Worm (Caenorhabditis elegans) whole organism, young adult: Measurements from ENCODE around the gene dhs-18.
A peak's percentile ranks its signal among the peaks of the same experiment; 100 is the strongest.

ENCODE experiments used
- B0035.1 ChIP-seq: sonication (generic microtip); optimal IDR thresholded peaks from 2 replicates; lab custom pipeline; 2016; ENCODE audit warnings: missing genetic modification characterization, mild to moderate bottlenecking, missing compliant biosample characterization, missing genotype, missing genetic modification reagents
- F22D6.2 ChIP-seq: sonication (generic microtip); optimal IDR thresholded peaks from 2 replicates; lab custom pipeline; 2016; ENCODE audit warnings: mild to moderate bottlenecking, missing genetic modification characterization, missing compliant biosample characterization
- F33H1.4 ChIP-seq: fragments of 200-800 bp; sonication (Bioruptor generic); IDR thresholded peaks from 2 replicates; pipeline ENCODE4 v1.3.6; 2022; ENCODE audit warnings: missing genetic modification reagents, missing genetic modification characterization, missing compliant biosample characterization
- F55B11.4 ChIP-seq: sonication (generic microtip); optimal IDR thresholded peaks from 2 replicates; lab custom pipeline; 2016; ENCODE audit warnings: missing compliant biosample characterization, missing genetic modification characterization, borderline replicate concordance; ENCODE audit not compliant: insufficient read depth
- F57C9.4 ChIP-seq: sonication (generic microtip); optimal IDR thresholded peaks from 2 replicates; lab custom pipeline; 2017; ENCODE audit warnings: mild to moderate bottlenecking, missing genetic modification characterization, missing compliant biosample characterization
- Y79H2A.3 ChIP-seq: fragments of 200-800 bp; sonication (Bioruptor generic); conservative IDR thresholded peaks from 2 replicates; pipeline ENCODE4 v1.3.6; 2022; ENCODE audit warnings: missing genetic modification reagents, missing genetic modification characterization, missing compliant biosample characterization
- Y95B8A.8 ChIP-seq: fragments of 200-800 bp; sonication (Bioruptor generic); IDR thresholded peaks from 2 replicates; pipeline ENCODE4 v1.3.6; 2022; ENCODE audit warnings: missing genetic modification reagents, missing genetic modification characterization, missing compliant biosample characterization
- ZK185.1 ChIP-seq: sonication (generic microtip); optimal IDR thresholded peaks from 2 replicates; lab custom pipeline; 2016; ENCODE audit warnings: mild to moderate bottlenecking, missing genetic modification characterization, missing compliant biosample characterization; ENCODE audit not compliant: poor library complexity, severe bottlenecking
- akir-1 ChIP-seq: fragments of 200-800 bp; sonication (Bioruptor generic); optimal IDR thresholded peaks from 2 replicates; lab custom pipeline; 2018; ENCODE audit warnings: mild to moderate bottlenecking, missing genetic modification characterization, moderate library complexity, missing compliant biosample characterization
- aptf-2 ChIP-seq: fragments of 200-800 bp; sonication (Bioruptor generic); conservative IDR thresholded peaks from 2 replicates; pipeline ENCODE4 v1.3.6; 2022; ENCODE audit warnings: missing genetic modification reagents, missing genetic modification characterization, missing compliant biosample characterization
- aptf-3 ChIP-seq: fragments of 200-800 bp; sonication (Bioruptor generic); IDR thresholded peaks from 2 replicates; pipeline ENCODE4 v1.3.6; 2022; ENCODE audit warnings: missing genetic modification characterization, missing compliant biosample characterization
- atf-7 ChIP-seq: sonication (generic microtip); optimal IDR thresholded peaks from 2 replicates; lab custom pipeline; 2017; ENCODE audit warnings: mild to moderate bottlenecking, missing genetic modification characterization, missing compliant biosample characterization
- attf-3 ChIP-seq: fragments of 200-800 bp; sonication (Bioruptor generic); conservative IDR thresholded peaks from 2 replicates; pipeline ENCODE4 v1.3.6; 2022; ENCODE audit warnings: missing genetic modification reagents, missing genetic modification characterization, missing compliant biosample characterization
- attf-6 ChIP-seq: fragments of 200-800 bp; sonication (Bioruptor generic); IDR thresholded peaks from 2 replicates; pipeline ENCODE4 v1.3.6; 2022; ENCODE audit warnings: missing genetic modification reagents, missing genetic modification characterization, missing compliant biosample characterization
- cebp-1 ChIP-seq, 2 experiments: fragments of 200-800 bp in 1 of 2; sonication (Bioruptor generic) in 1 of 2; sonication (generic microtip) in 1 of 2; IDR thresholded peaks in 1 of 2; optimal IDR thresholded peaks in 1 of 2; 2 replicates each; pipeline versions ENCODE4 v1.3.6 to Lab custom; 2017 to 2022; ENCODE audit warnings: missing compliant biosample characterization in 2 of 2, missing genetic modification characterization in 2 of 2, mild to moderate bottlenecking in 1 of 2, missing genetic modification reagents in 1 of 2, moderate library complexity in 1 of 2
- ceh-100 ChIP-seq: fragments of 200-800 bp; sonication (Bioruptor generic); IDR thresholded peaks from 2 replicates; pipeline ENCODE4 v1.3.6; 2022; ENCODE audit warnings: missing genetic modification reagents, missing genetic modification characterization, missing compliant biosample characterization
- ceh-40 ChIP-seq: fragments of 200-800 bp; sonication (Bioruptor generic); IDR thresholded peaks from 2 replicates; pipeline ENCODE4 v1.3.6; 2022; ENCODE audit warnings: missing genetic modification characterization, missing compliant biosample characterization
- ceh-91 ChIP-seq: fragments of 200-800 bp; sonication (Bioruptor generic); IDR thresholded peaks from 2 replicates; pipeline ENCODE4 v1.3.6; 2022; ENCODE audit warnings: missing genetic modification reagents, missing genetic modification characterization, missing compliant biosample characterization
- chd-7 ChIP-seq: sonication (generic microtip); optimal IDR thresholded peaks from 2 replicates; lab custom pipeline; 2016; ENCODE audit warnings: mild to moderate bottlenecking, missing genetic modification characterization, moderate library complexity, missing compliant biosample characterization
- die-1 ChIP-seq: sonication (generic microtip); optimal IDR thresholded peaks from 2 replicates; lab custom pipeline; 2016; ENCODE audit warnings: missing genotype, mild to moderate bottlenecking, missing genetic modification characterization, missing compliant biosample characterization
- egl-18 ChIP-seq: fragments of 200-800 bp; sonication (Bioruptor generic); IDR thresholded peaks from 2 replicates; pipeline ENCODE4 v1.3.6; 2022; ENCODE audit warnings: missing genetic modification reagents, missing genetic modification characterization, missing compliant biosample characterization
- egl-44 ChIP-seq: fragments of 200-800 bp; sonication (Bioruptor generic); IDR thresholded peaks from 2 replicates; pipeline ENCODE4 v1.3.6; 2022; ENCODE audit warnings: missing genetic modification reagents, missing genetic modification characterization, missing compliant biosample characterization
- ets-4 ChIP-seq: fragments of 200-800 bp; sonication (Bioruptor generic); optimal IDR thresholded peaks from 2 replicates; lab custom pipeline; 2018; ENCODE audit warnings: mild to moderate bottlenecking, missing genetic modification characterization, missing compliant biosample characterization
- hmg-1.2 ChIP-seq: fragments of 200-800 bp; sonication (Bioruptor generic); IDR thresholded peaks from 2 replicates; pipeline ENCODE4 v1.3.6; 2022; ENCODE audit warnings: missing genetic modification reagents, missing genetic modification characterization, missing compliant biosample characterization
- hrde-1 ChIP-seq: sonication (generic microtip); optimal IDR thresholded peaks from 2 replicates; lab custom pipeline; 2016; ENCODE audit warnings: missing genetic modification characterization, mild to moderate bottlenecking, missing compliant biosample characterization, moderate library complexity, missing genotype, missing genetic modification reagents, borderline replicate concordance
- lin-35 ChIP-seq, 3 experiments: fragments of 150-350 bp in 2 of 3; sonication (generic microtip) in 1 of 3; optimal IDR thresholded peaks; 2 replicates each; lab custom pipeline; 2014 to 2018; ENCODE audit warnings: missing biosample characterization in 3 of 3, missing genetic modification characterization in 3 of 3, missing genetic modification reagents in 3 of 3
- lsl-1 ChIP-seq: fragments of 200-800 bp; sonication (Bioruptor generic); optimal IDR thresholded peaks from 2 replicates; lab custom pipeline; 2018; ENCODE audit warnings: mild to moderate bottlenecking, missing genetic modification characterization, moderate library complexity, missing compliant biosample characterization
- madf-10 ChIP-seq: sonication (generic microtip); optimal IDR thresholded peaks from 2 replicates; lab custom pipeline; 2016; ENCODE audit warnings: mild to moderate bottlenecking, missing genetic modification characterization, missing compliant biosample characterization
- madf-3 ChIP-seq: fragments of 200-800 bp; sonication (Bioruptor generic); IDR thresholded peaks from 2 replicates; pipeline ENCODE4 v1.3.6; 2022; ENCODE audit warnings: missing genetic modification reagents, missing genetic modification characterization, missing compliant biosample characterization
- madf-8 ChIP-seq: fragments of 200-800 bp; sonication (Bioruptor generic); conservative IDR thresholded peaks from 2 replicates; pipeline ENCODE4 v1.3.6; 2022; ENCODE audit warnings: missing genetic modification reagents, missing genetic modification characterization, missing compliant biosample characterization
- mcd-1 ChIP-seq: fragments of 200-800 bp; sonication (Bioruptor generic); IDR thresholded peaks from 2 replicates; pipeline ENCODE4 v1.3.6; 2022; ENCODE audit warnings: missing genetic modification reagents, missing genetic modification characterization, missing compliant biosample characterization
- mel-28 ChIP-seq: sonication (generic microtip); optimal IDR thresholded peaks from 2 replicates; lab custom pipeline; 2016; ENCODE audit warnings: borderline replicate concordance, mild to moderate bottlenecking, missing genetic modification characterization, missing compliant biosample characterization
- mes-4 ChIP-seq: sonication (generic microtip); optimal IDR thresholded peaks from 2 replicates; lab custom pipeline; 2016; ENCODE audit warnings: missing genotype, missing genetic modification characterization, missing compliant biosample characterization
- nhr-179 ChIP-seq: sonication (generic microtip); optimal IDR thresholded peaks from 2 replicates; lab custom pipeline; 2016; ENCODE audit warnings: mild to moderate bottlenecking, missing genetic modification characterization, missing compliant biosample characterization
- nhr-80 ChIP-seq: sonication (generic microtip); optimal IDR thresholded peaks from 2 replicates; lab custom pipeline; 2016; ENCODE audit warnings: missing genetic modification characterization, missing compliant biosample characterization
- rec-8 ChIP-seq, 2 experiments: sonication (generic microtip); optimal IDR thresholded peaks; 2 replicates each; lab custom pipeline; 2016; ENCODE audit warnings: mild to moderate bottlenecking in 2 of 2, missing genetic modification characterization in 2 of 2, missing genetic modification reagents in 2 of 2, missing genotype in 2 of 2, missing biosample characterization in 1 of 2, missing compliant biosample characterization in 1 of 2, moderate library complexity in 1 of 2
- sdz-38 ChIP-seq: sonication (generic microtip); optimal IDR thresholded peaks from 2 replicates; lab custom pipeline; 2016; ENCODE audit warnings: missing genotype, missing genetic modification characterization, missing compliant biosample characterization
- snpc-1.1 ChIP-seq: sonication (generic microtip); optimal IDR thresholded peaks from 2 replicates; lab custom pipeline; 2017; ENCODE audit warnings: missing genetic modification characterization, mild to moderate bottlenecking, missing compliant biosample characterization, antibody characterized with exemption, moderate library complexity, missing genotype, missing genetic modification reagents; ENCODE audit not compliant: insufficient read depth
- snpc-3.4 ChIP-seq: sonication (generic microtip); optimal IDR thresholded peaks from 2 replicates; lab custom pipeline; 2017; ENCODE audit warnings: missing genetic modification characterization, mild to moderate bottlenecking, missing compliant biosample characterization, antibody characterized with exemption, moderate library complexity, missing genotype, missing genetic modification reagents
- snpc-4 ChIP-seq, 5 experiments: fragments of 150-350 bp in 1 of 5; sonication (generic microtip) in 4 of 5; optimal IDR thresholded peaks; 2 replicates each; lab custom pipeline; 2014 to 2018; ENCODE audit warnings: missing genetic modification characterization in 5 of 5, missing biosample characterization in 3 of 5, antibody characterized with exemption in 2 of 5, mild to moderate bottlenecking in 2 of 5, missing compliant biosample characterization in 2 of 5, missing genotype in 2 of 5, moderate library complexity in 2 of 5, missing genetic modification reagents in 1 of 5
- xnd-1 ChIP-seq: sonication (generic microtip); optimal IDR thresholded peaks from 2 replicates; lab custom pipeline; 2016; ENCODE audit warnings: missing genotype, missing genetic modification reagents, missing genetic modification characterization, missing compliant biosample characterization
- ztf-18 ChIP-seq: sonication (generic microtip); optimal IDR thresholded peaks from 2 replicates; lab custom pipeline; 2016; ENCODE audit warnings: missing genotype, mild to moderate bottlenecking, missing genetic modification characterization, missing compliant biosample characterization
- ztf-25 ChIP-seq: fragments of 200-800 bp; sonication (Bioruptor generic); IDR thresholded peaks from 2 replicates; pipeline ENCODE4 v1.3.6; 2022; ENCODE audit warnings: missing genetic modification reagents, missing genetic modification characterization, missing compliant biosample characterization
- ztf-26 ChIP-seq: sonication (generic microtip); optimal IDR thresholded peaks from 2 replicates; lab custom pipeline; 2017; ENCODE audit warnings: missing genetic modification characterization, missing compliant biosample characterization
- ztf-6 ChIP-seq: fragments of 200-800 bp; sonication (Bioruptor generic); IDR thresholded peaks from 2 replicates; pipeline ENCODE4 v1.3.6; 2022; ENCODE audit warnings: missing genetic modification reagents, missing genetic modification characterization, missing compliant biosample characterization

The dhs-18 gene

DNA sequence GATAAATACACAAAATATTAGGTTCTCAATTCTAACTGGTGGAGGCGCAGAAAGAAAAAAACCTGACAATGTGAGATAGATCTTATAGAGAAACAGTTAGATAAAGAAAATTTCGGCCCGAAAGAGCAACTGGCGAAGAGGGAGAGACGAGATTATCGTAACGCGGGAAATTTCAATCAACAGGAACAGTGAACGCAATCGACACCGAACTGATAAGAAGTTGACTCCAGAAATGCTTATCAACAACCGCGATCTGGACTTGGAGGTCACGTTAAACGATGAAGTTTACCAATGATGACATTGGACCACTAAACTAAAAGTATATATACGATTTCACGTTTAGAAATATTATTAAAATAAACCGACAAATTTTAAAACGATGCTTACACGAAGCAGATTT is 29.8 kb upstream of the dhs-18 start (continued):
- peak; percentile 31 for TF ChIP-seq madf-10 (tag; lab: Kevin White, UChicago)
- peak; percentile 64 for TF ChIP-seq Y95B8A.8 (GFP tag; lab: Robert Waterston, UW)
- no peak for TF ChIP-seq mel-28 (tag; lab: Kevin White, UChicago)
- TF ChIP-seq ZK185.1: peak; percentile 43
- peak in 1 of 2 experiments; percentile 2 for TF ChIP-seq rec-8 (tag; optimal IDR thresholded peaks at IDR 0.05; lab: Kevin White, UChicago)
- TF ChIP-seq sdz-38 (tag; lab: Kevin White, UChicago): no peak
- peak; percentile 24 for TF ChIP-seq B0035.1 (tag; lab: Kevin White, UChicago)
- no peak for TF ChIP-seq aptf-2 (GFP tag; lab: Robert Waterston, UW)
- no peak for TF ChIP-seq akir-1 (GFP tag; lab: Kevin White, UChicago)
- 0 out of 2 replicates have a peak, but pooled peaks have one; percentile 32 for TF ChIP-seq ceh-40 (GFP tag; lab: Robert Waterston, UW)
- no peak for TF ChIP-seq attf-3 (GFP tag; lab: Robert Waterston, UW)
- peak; percentile 55 for TF ChIP-seq mcd-1 (GFP tag; lab: Robert Waterston, UW)
- no peak for TF ChIP-seq ets-4 (GFP tag; lab: Kevin White, UChicago)
- TF ChIP-seq hmg-1.2 (GFP tag; lab: Robert Waterston, UW): peak; percentile 34; the same call in 1 of the 2 replicates
- no peak for TF ChIP-seq ztf-18 (tag; lab: Kevin White, UChicago)
- TF ChIP-seq snpc-1.1: no peak
- peak; percentile 70 for TF ChIP-seq atf-7
- peak; percentile 71 for TF ChIP-seq ceh-100 (GFP tag; lab: Robert Waterston, UW)
- peak; percentile 90 for TF ChIP-seq aptf-3 (GFP tag; lab: Robert Waterston, UW)
- peak; percentile 20 for TF ChIP-seq nhr-80 (tag; lab: Kevin White, UChicago)
- TF ChIP-seq attf-6 (GFP tag; lab: Robert Waterston, UW): peak; percentile 87
- no peak for TF ChIP-seq F22D6.2
- peak; percentile 11; the same call in 1 of the 2 replicates for TF ChIP-seq ceh-91 (GFP tag; lab: Robert Waterston, UW)
- peak; percentile 94 for TF ChIP-seq madf-3
- TF ChIP-seq xnd-1 (tag; lab: Kevin White, UChicago): peak; percentile 9
- TF ChIP-seq hrde-1 (tag; lab: Kevin White, UChicago): peak; percentile 85
- TF ChIP-seq snpc-3.4 (tag; lab: Kevin White, UChicago): peak; percentile 81
- peak; percentile 66 for TF ChIP-seq chd-7
- no peak for TF ChIP-seq mes-4 (tag; lab: Kevin White, UChicago)
- no peak for TF ChIP-seq ztf-6 (GFP tag; lab: Robert Waterston, UW)
- no peak for TF ChIP-seq cebp-1 (GFP tag; IDR thresholded peaks at IDR 0.05; lab: Robert Waterston, UW)
- TF ChIP-seq cebp-1 (tag; optimal IDR thresholded peaks at IDR 0.05; lab: Kevin White, UChicago): peak; percentile 40
- no peak for TF ChIP-seq F55B11.4 (tag; lab: Kevin White, UChicago)
- 0 out of 2 replicates have a peak, but pooled peaks have one; percentile 28 for TF ChIP-seq egl-44 (GFP tag; lab: Robert Waterston, UW)

ce11 chrV:11076028-11076402 is 29.4 kb upstream of the dhs-18 start:
- TF ChIP-seq ztf-26 (tag; lab: Kevin White, UChicago): peak; percentile 11
- TF ChIP-seq B0035.1 (tag; lab: Kevin White, UChicago): no peak
- TF ChIP-seq egl-18 (GFP tag; lab: Robert Waterston, UW): no peak
- peak; percentile 64 for TF ChIP-seq madf-8
- no peak for TF ChIP-seq ztf-25 (GFP tag; lab: Robert Waterston, UW)
- no peak for TF ChIP-seq die-1
- TF ChIP-seq snpc-1.1: no peak
- TF ChIP-seq F33H1.4 (GFP tag; lab: Robert Waterston, UW): no peak
- no peak for TF ChIP-seq lsl-1
- TF ChIP-seq F57C9.4: no peak
- TF ChIP-seq snpc-4 (GFP tag; optimal IDR thresholded peaks at IDR 0.05; lab: Kevin White, UChicago): no peak
- TF ChIP-seq snpc-4 (tag; optimal IDR thresholded peaks at IDR 0.05; lab: Kevin White, UChicago): no peak
- TF ChIP-seq Y79H2A.3: no peak
- TF ChIP-seq egl-44 (GFP tag; lab: Robert Waterston, UW): no peak
- no peak for TF ChIP-seq mes-4 (tag; lab: Kevin White, UChicago)
- no peak for TF ChIP-seq nhr-80 (tag; lab: Kevin White, UChicago)
- no peak for TF ChIP-seq mcd-1 (GFP tag; lab: Robert Waterston, UW)
- TF ChIP-seq lin-35 (GFP tag; optimal IDR thresholded peaks at IDR 0.05; lab: Kevin White, UChicago): peak in 1 of 3 experiments; percentile 16
- TF ChIP-seq xnd-1 (tag; lab: Kevin White, UChicago): peak; percentile 76
- TF ChIP-seq attf-3 (GFP tag; lab: Robert Waterston, UW): no peak
- no peak for TF ChIP-seq nhr-179 (tag; lab: Kevin White, UChicago)
